Worm (Caenorhabditis elegans) whole organism, young adult: ENCODE data around the gene C40C9.4.
A peak's percentile ranks its signal among the peaks of the same experiment; 100 is the strongest.

ENCODE experiments used
- C17E4.6 ChIP-seq: fragments of 200-800 bp; sonication (Bioruptor generic); IDR thresholded peaks from 2 replicates; pipeline ENCODE4 v1.3.6; 2022; ENCODE audit warnings: missing genetic modification reagents, missing genetic modification characterization, missing compliant biosample characterization
- F10E7.11 ChIP-seq: sonication (generic microtip); optimal IDR thresholded peaks from 2 replicates; lab custom pipeline; 2017; ENCODE audit warnings: mild to moderate bottlenecking, missing genetic modification characterization, moderate library complexity, missing compliant biosample characterization
- F39B2.1 ChIP-seq: fragments of 200-800 bp; sonication (Bioruptor generic); IDR thresholded peaks from 2 replicates; pipeline ENCODE4 v1.3.6; 2022; ENCODE audit warnings: missing genetic modification reagents, missing genetic modification characterization, missing compliant biosample characterization
- F49E8.2 ChIP-seq: sonication (generic microtip); optimal IDR thresholded peaks from 3 replicates; lab custom pipeline; 2017; ENCODE audit warnings: missing genetic modification characterization, mild to moderate bottlenecking, missing compliant biosample characterization, antibody characterized with exemption, moderate library complexity; ENCODE audit not compliant: insufficient read depth
- F57A8.1 ChIP-seq: fragments of 200-800 bp; sonication (Bioruptor generic); optimal IDR thresholded peaks from 2 replicates; lab custom pipeline; 2018; ENCODE audit warnings: mild to moderate bottlenecking, missing genetic modification characterization, moderate library complexity, missing compliant biosample characterization
- T07F8.4 ChIP-seq: sonication (generic microtip); optimal IDR thresholded peaks from 2 replicates; lab custom pipeline; 2016; ENCODE audit warnings: mild to moderate bottlenecking, missing genetic modification characterization, moderate library complexity, missing compliant biosample characterization
- T26A5.8 ChIP-seq: sonication (generic microtip); optimal IDR thresholded peaks from 2 replicates; lab custom pipeline; 2016; ENCODE audit warnings: missing genetic modification characterization, missing compliant biosample characterization
- Y53F4B.3 ChIP-seq: fragments of 200-800 bp; sonication (Bioruptor generic); IDR thresholded peaks from 2 replicates; pipeline ENCODE4 v1.3.6; 2022; ENCODE audit warnings: missing genetic modification reagents, missing genetic modification characterization, missing compliant biosample characterization
- Y53G8AR.9 ChIP-seq: fragments of 200-800 bp; sonication (Bioruptor generic); conservative IDR thresholded peaks from 2 replicates; pipeline ENCODE4 v1.3.6; 2022; ENCODE audit warnings: missing genetic modification reagents, missing genetic modification characterization, missing compliant biosample characterization
- Y67H2A.10 ChIP-seq: fragments of 200-800 bp; sonication (Bioruptor generic); conservative IDR thresholded peaks from 2 replicates; pipeline ENCODE4 v1.3.6; 2022; ENCODE audit warnings: missing genetic modification reagents, missing genetic modification characterization, missing compliant biosample characterization
- ama-1 ChIP-seq, 3 experiments: fragments of 150-350 bp in 1 of 3; sonication (generic microtip) in 2 of 3; optimal IDR thresholded peaks; 2 replicates each; lab custom pipeline; 2014 to 2018; ENCODE audit warnings: missing biosample characterization in 2 of 3, missing genetic modification characterization in 2 of 3, missing genetic modification reagents in 2 of 3
- aptf-2 ChIP-seq: fragments of 200-800 bp; sonication (Bioruptor generic); conservative IDR thresholded peaks from 2 replicates; pipeline ENCODE4 v1.3.6; 2022; ENCODE audit warnings: missing genetic modification reagents, missing genetic modification characterization, missing compliant biosample characterization
- atf-7 ChIP-seq: sonication (generic microtip); optimal IDR thresholded peaks from 2 replicates; lab custom pipeline; 2017; ENCODE audit warnings: mild to moderate bottlenecking, missing genetic modification characterization, missing compliant biosample characterization
- attf-3 ChIP-seq: fragments of 200-800 bp; sonication (Bioruptor generic); conservative IDR thresholded peaks from 2 replicates; pipeline ENCODE4 v1.3.6; 2022; ENCODE audit warnings: missing genetic modification reagents, missing genetic modification characterization, missing compliant biosample characterization
- attf-5 ChIP-seq: fragments of 200-800 bp; sonication (Bioruptor generic); optimal IDR thresholded peaks from 2 replicates; lab custom pipeline; 2018; ENCODE audit warnings: mild to moderate bottlenecking, missing genetic modification characterization, missing compliant biosample characterization
- ccch-3 ChIP-seq: fragments of 200-800 bp; sonication (Bioruptor generic); optimal IDR thresholded peaks from 2 replicates; lab custom pipeline; 2018; ENCODE audit warnings: mild to moderate bottlenecking, missing genetic modification characterization, missing compliant biosample characterization
- ceh-79 ChIP-seq: sonication (generic microtip); optimal IDR thresholded peaks from 2 replicates; lab custom pipeline; 2017; ENCODE audit warnings: mild to moderate bottlenecking, missing genetic modification characterization, missing compliant biosample characterization
- chd-7 ChIP-seq: sonication (generic microtip); optimal IDR thresholded peaks from 2 replicates; lab custom pipeline; 2016; ENCODE audit warnings: mild to moderate bottlenecking, missing genetic modification characterization, moderate library complexity, missing compliant biosample characterization
- dox-1 ChIP-seq: fragments of 200-800 bp; sonication (Bioruptor generic); IDR thresholded peaks from 2 replicates; pipeline ENCODE4 v1.3.6; 2022; ENCODE audit warnings: missing genetic modification reagents, missing genetic modification characterization, missing compliant biosample characterization
- dpl-1 ChIP-seq: fragments of 150-350 bp; optimal IDR thresholded peaks from 2 replicates; lab custom pipeline; 2014; ENCODE audit warnings: missing biosample characterization, missing genetic modification reagents, missing genetic modification characterization
- egrh-3 ChIP-seq: fragments of 200-800 bp; sonication (Bioruptor generic); IDR thresholded peaks from 2 replicates; pipeline ENCODE4 v1.3.6; 2022; ENCODE audit warnings: missing genetic modification reagents, missing genetic modification characterization, missing compliant biosample characterization
- hrde-1 ChIP-seq: sonication (generic microtip); optimal IDR thresholded peaks from 2 replicates; lab custom pipeline; 2016; ENCODE audit warnings: missing genetic modification characterization, mild to moderate bottlenecking, missing compliant biosample characterization, moderate library complexity, missing genotype, missing genetic modification reagents, borderline replicate concordance
- hsf-1 ChIP-seq: fragments of 200-800 bp; sonication (Bioruptor generic); IDR thresholded peaks from 2 replicates; pipeline ENCODE4 v1.3.6; 2022; ENCODE audit warnings: missing genetic modification reagents, missing genetic modification characterization, missing compliant biosample characterization
- lag-1 ChIP-seq: fragments of 200-800 bp; sonication (Bioruptor generic); IDR thresholded peaks from 2 replicates; pipeline ENCODE4 v1.3.6; 2022; ENCODE audit warnings: missing genetic modification reagents, missing genetic modification characterization, missing compliant biosample characterization
- let-526 ChIP-seq: fragments of 200-800 bp; sonication (Bioruptor generic); IDR thresholded peaks from 2 replicates; pipeline ENCODE4 v1.3.6; 2022; ENCODE audit warnings: missing genetic modification reagents, missing genetic modification characterization, missing compliant biosample characterization
- lin-35 ChIP-seq, 3 experiments: fragments of 150-350 bp in 2 of 3; sonication (generic microtip) in 1 of 3; optimal IDR thresholded peaks; 2 replicates each; lab custom pipeline; 2014 to 2018; ENCODE audit warnings: missing biosample characterization in 3 of 3, missing genetic modification characterization in 3 of 3, missing genetic modification reagents in 3 of 3
- lin-40 ChIP-seq: sonication (generic microtip); optimal IDR thresholded peaks from 2 replicates; lab custom pipeline; 2016; ENCODE audit warnings: missing genetic modification characterization, mild to moderate bottlenecking, missing compliant biosample characterization, missing genotype, missing genetic modification reagents
- lin-54 ChIP-seq: fragments of 200-800 bp; sonication (Bioruptor generic); optimal IDR thresholded peaks from 2 replicates; lab custom pipeline; 2018; ENCODE audit warnings: mild to moderate bottlenecking, missing genetic modification characterization, missing compliant biosample characterization
- madf-3 ChIP-seq: fragments of 200-800 bp; sonication (Bioruptor generic); IDR thresholded peaks from 2 replicates; pipeline ENCODE4 v1.3.6; 2022; ENCODE audit warnings: missing genetic modification reagents, missing genetic modification characterization, missing compliant biosample characterization
- madf-8 ChIP-seq: fragments of 200-800 bp; sonication (Bioruptor generic); conservative IDR thresholded peaks from 2 replicates; pipeline ENCODE4 v1.3.6; 2022; ENCODE audit warnings: missing genetic modification reagents, missing genetic modification characterization, missing compliant biosample characterization
- mes-4 ChIP-seq: sonication (generic microtip); optimal IDR thresholded peaks from 2 replicates; lab custom pipeline; 2016; ENCODE audit warnings: missing genotype, missing genetic modification characterization, missing compliant biosample characterization
- nfya-2 ChIP-seq: fragments of 200-800 bp; sonication (Bioruptor generic); IDR thresholded peaks from 2 replicates; pipeline ENCODE4 v1.3.6; 2022; ENCODE audit warnings: missing genetic modification reagents, missing genetic modification characterization, missing compliant biosample characterization
- nhr-120 ChIP-seq: fragments of 200-800 bp; sonication (Bioruptor generic); IDR thresholded peaks from 2 replicates; pipeline ENCODE4 v1.3.6; 2022; ENCODE audit warnings: missing genetic modification characterization, missing compliant biosample characterization
- nhr-27 ChIP-seq: fragments of 200-800 bp; sonication (Bioruptor generic); optimal IDR thresholded peaks from 2 replicates; lab custom pipeline; 2018; ENCODE audit warnings: mild to moderate bottlenecking, missing genetic modification characterization, moderate library complexity, missing compliant biosample characterization
- nhr-90 ChIP-seq: sonication (generic microtip); optimal IDR thresholded peaks from 2 replicates; lab custom pipeline; 2016; ENCODE audit warnings: missing genotype, mild to moderate bottlenecking, missing genetic modification characterization, missing compliant biosample characterization
- rec-8 ChIP-seq, 2 experiments: sonication (generic microtip); optimal IDR thresholded peaks; 2 replicates each; lab custom pipeline; 2016; ENCODE audit warnings: mild to moderate bottlenecking in 2 of 2, missing genetic modification characterization in 2 of 2, missing genetic modification reagents in 2 of 2, missing genotype in 2 of 2, missing biosample characterization in 1 of 2, missing compliant biosample characterization in 1 of 2, moderate library complexity in 1 of 2
- repo-1 ChIP-seq: sonication (generic microtip); optimal IDR thresholded peaks from 2 replicates; lab custom pipeline; 2017; ENCODE audit warnings: mild to moderate bottlenecking, missing genetic modification characterization, missing compliant biosample characterization
- sea-2 ChIP-seq: fragments of 200-800 bp; sonication (Bioruptor generic); IDR thresholded peaks from 2 replicates; pipeline ENCODE4 v1.3.6; 2022; ENCODE audit warnings: missing genetic modification characterization, missing compliant biosample characterization
- snpc-1.3 ChIP-seq: sonication (generic microtip); optimal IDR thresholded peaks from 2 replicates; lab custom pipeline; 2017; ENCODE audit warnings: missing genetic modification characterization, mild to moderate bottlenecking, missing compliant biosample characterization, antibody characterized with exemption, moderate library complexity, missing genotype, missing genetic modification reagents; ENCODE audit not compliant: insufficient read depth
- sptf-2 ChIP-seq: fragments of 200-800 bp; sonication (Bioruptor generic); optimal IDR thresholded peaks from 2 replicates; lab custom pipeline; 2018; ENCODE audit warnings: mild to moderate bottlenecking, missing genetic modification characterization, missing compliant biosample characterization
- tbp1 ChIP-seq: fragments of 200-800 bp; sonication (Bioruptor generic); optimal IDR thresholded peaks from 2 replicates; lab custom pipeline; 2018; ENCODE audit warnings: mild to moderate bottlenecking, missing genetic modification characterization, missing compliant biosample characterization
- unc-130 ChIP-seq: sonication (generic microtip); optimal IDR thresholded peaks from 2 replicates; lab custom pipeline; 2016; ENCODE audit warnings: missing genetic modification reagents, missing genetic modification characterization, missing compliant biosample characterization
- unc-62 ChIP-seq: fragments of 150-350 bp; optimal IDR thresholded peaks from 2 replicates; lab custom pipeline; 2014; ENCODE audit warnings: missing biosample characterization, missing genetic modification reagents, missing genetic modification characterization
- xnd-1 ChIP-seq: sonication (generic microtip); optimal IDR thresholded peaks from 2 replicates; lab custom pipeline; 2016; ENCODE audit warnings: missing genotype, missing genetic modification reagents, missing genetic modification characterization, missing compliant biosample characterization
- zfh-2 ChIP-seq: fragments of 200-800 bp; sonication (Bioruptor generic); conservative IDR thresholded peaks from 2 replicates; pipeline ENCODE4 v1.3.6; 2022; ENCODE audit warnings: missing genetic modification reagents, missing genetic modification characterization, missing compliant biosample characterization
- ztf-22 ChIP-seq: fragments of 200-800 bp; sonication (Bioruptor generic); optimal IDR thresholded peaks from 2 replicates; lab custom pipeline; 2018; ENCODE audit warnings: mild to moderate bottlenecking, missing genetic modification characterization, moderate library complexity, missing compliant biosample characterization
- ztf-28 ChIP-seq: fragments of 200-800 bp; sonication (Bioruptor generic); IDR thresholded peaks from 2 replicates; pipeline ENCODE4 v1.3.6; 2022; ENCODE audit warnings: missing genetic modification reagents, missing genetic modification characterization, missing compliant biosample characterization

The C40C9.4 gene

ce11 chrX:13665447-13665846 lies 14.5 kb downstream of the C40C9.4 start (continued):
- peak; percentile 82 for TF ChIP-seq let-526 (GFP tag; lab: Robert Waterston, UW)
- TF ChIP-seq F10E7.11 (tag; lab: Kevin White, UChicago) = peak; percentile 96
- TF ChIP-seq unc-130 = peak; percentile 70
- peak; percentile 88 for TF ChIP-seq snpc-1.3 (tag; lab: Kevin White, UChicago)
- TF ChIP-seq hsf-1 (GFP tag; lab: Robert Waterston, UW) = 0 out of 2 replicates have a peak, but pooled peaks have one; percentile 63
- no peak for TF ChIP-seq xnd-1 (tag; lab: Kevin White, UChicago)
- peak; percentile 12 for TF ChIP-seq dpl-1
- TF ChIP-seq tbp1 (GFP tag; lab: Kevin White, UChicago) = peak; percentile 98
- peak; percentile 94 for TF ChIP-seq T26A5.8 (tag; lab: Kevin White, UChicago)
- TF ChIP-seq nhr-27 = peak; percentile 79
- TF ChIP-seq T07F8.4 (tag; lab: Kevin White, UChicago) = peak; percentile 89
- TF ChIP-seq nhr-90 = peak; percentile 95
- TF ChIP-seq madf-8 (GFP tag; lab: Robert Waterston, UW) = no peak
- TF ChIP-seq repo-1 (tag; lab: Kevin White, UChicago) = peak; percentile 85
- peak; percentile 79 for TF ChIP-seq F57A8.1
- TF ChIP-seq C17E4.6 = peak; percentile 71; the same call in 1 of the 2 replicates
- peak; percentile 93 for TF ChIP-seq lin-40 (tag; lab: Kevin White, UChicago)
- TF ChIP-seq lin-35 (GFP tag; optimal IDR thresholded peaks at IDR 0.05; lab: Kevin White, UChicago) = peak in 1 of 3 experiments; percentile 84
- TF ChIP-seq madf-3 (GFP tag; lab: Robert Waterston, UW) = peak; percentile 88; the same call in 1 of the 2 replicates
- TF ChIP-seq aptf-2 (GFP tag; lab: Robert Waterston, UW) = peak; percentile 64; the same call in 1 of the 2 replicates
- peak; percentile 88 for TF ChIP-seq sptf-2 (GFP tag; lab: Kevin White, UChicago)
- peak; percentile 77 for TF ChIP-seq lin-54 (GFP tag; lab: Kevin White, UChicago)
- TF ChIP-seq chd-7 (tag; lab: Kevin White, UChicago) = peak; percentile 97
- peak; percentile 96 for TF ChIP-seq ceh-79
- TF ChIP-seq ztf-28 (GFP tag; lab: Robert Waterston, UW) = peak; percentile 77; the same call in 1 of the 2 replicates
- no peak for TF ChIP-seq F49E8.2
- TF ChIP-seq ccch-3 = peak; percentile 62
- peak; percentile 75 for TF ChIP-seq egrh-3 (GFP tag; lab: Robert Waterston, UW)
- TF ChIP-seq attf-3 = peak; percentile 56
- TF ChIP-seq lag-1 (GFP tag; lab: Robert Waterston, UW) = 0 out of 2 replicates have a peak, but pooled peaks have one; percentile 86
- TF ChIP-seq mes-4 (tag; lab: Kevin White, UChicago) = peak; percentile 94
- peak; percentile 89 for TF ChIP-seq attf-5 (GFP tag; lab: Kevin White, UChicago)
- no peak for TF ChIP-seq nfya-2 (GFP tag; lab: Robert Waterston, UW)
- peak; percentile 89 for TF ChIP-seq sea-2 (GFP tag; lab: Robert Waterston, UW)
- TF ChIP-seq unc-62 = no peak
- TF ChIP-seq Y53G8AR.9 = peak; percentile 74; the same call in 1 of the 2 replicates
- peak; percentile 95 for TF ChIP-seq rec-8 (tag; optimal IDR thresholded peaks at IDR 0.05; lab: Kevin White, UChicago)
- peak; percentile 93 for TF ChIP-seq dox-1 (GFP tag; lab: Robert Waterston, UW)
- 0 out of 2 replicates have a peak, but pooled peaks have one; percentile 40 for TF ChIP-seq Y53F4B.3 (GFP tag; lab: Robert Waterston, UW)
- TF ChIP-seq zfh-2 (GFP tag; lab: Robert Waterston, UW) = peak; percentile 82
- TF ChIP-seq nhr-120 = peak; percentile 96
- peak; percentile 37; the same call in 1 of the 2 replicates for TF ChIP-seq F39B2.1 (GFP tag; lab: Robert Waterston, UW)
- TF ChIP-seq atf-7 (tag; lab: Kevin White, UChicago) = peak; percentile 88
- TF ChIP-seq ztf-22 (GFP tag; lab: Kevin White, UChicago) = peak; percentile 79
- TF ChIP-seq hrde-1 (tag; lab: Kevin White, UChicago) = peak; percentile 89
- 0 out of 2 replicates have a peak, but pooled peaks have one; percentile 54 for TF ChIP-seq Y67H2A.10 (GFP tag; lab: Robert Waterston, UW)
- peak; percentile 47 for TF ChIP-seq ama-1 (optimal IDR thresholded peaks at IDR 0.05; lab: Kevin White, UChicago)
- peak; percentile 68 to 95 for TF ChIP-seq ama-1 (GFP tag; optimal IDR thresholded peaks at IDR 0.05; lab: Kevin White, UChicago)
